Worm (Caenorhabditis elegans): ENCODE measurements around the gene C06A6.7.

DNA sequence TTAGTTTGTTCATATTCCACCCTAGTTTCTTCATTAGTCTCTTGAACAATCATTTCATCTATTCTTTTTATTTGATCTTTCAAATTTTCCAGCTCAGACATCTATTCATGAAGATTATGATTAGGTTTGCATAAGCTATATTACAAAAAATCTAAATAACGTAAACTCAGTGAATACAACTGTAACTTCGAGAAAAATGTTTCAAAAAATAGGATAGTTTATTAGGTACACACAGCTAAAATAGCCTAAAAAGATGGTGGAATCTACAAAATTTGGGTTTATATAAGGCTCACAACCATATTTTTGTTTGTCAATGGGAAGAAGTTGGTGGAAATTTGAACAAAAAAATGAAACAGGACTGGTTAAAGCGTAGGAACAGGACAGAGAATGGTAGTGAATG, 25.6 kb downstream of the C06A6.7 start, which contains the start of gene zgpa-1:
- no peak for TF ChIP-seq unc-62 (GFP tag; optimal IDR thresholded peaks at IDR 0.05)
- no peak for TF ChIP-seq C06A6.2 (GFP tag; conservative IDR thresholded peaks at IDR 0.05)
- TF ChIP-seq tbp1 (GFP tag; optimal IDR thresholded peaks at IDR 0.05) = no peak
- no peak for TF ChIP-seq athp-1 (tag; optimal IDR thresholded peaks at IDR 0.05)
- TF ChIP-seq lin-35 (GFP tag; optimal IDR thresholded peaks at IDR 0.05) = no peak
- no peak for TF ChIP-seq aptf-2 (GFP tag; conservative IDR thresholded peaks at IDR 0.05)
- no peak for TF ChIP-seq madf-3 (GFP tag; IDR thresholded peaks at IDR 0.05)
- no peak for TF ChIP-seq nfya-2 (GFP tag; IDR thresholded peaks at IDR 0.05)
- TF ChIP-seq dpff-1 (tag; optimal IDR thresholded peaks at IDR 0.05) = no peak
- no peak for TF ChIP-seq ama-1 (optimal IDR thresholded peaks at IDR 0.05)
- TF ChIP-seq ama-1 (GFP tag; optimal IDR thresholded peaks at IDR 0.05) = no peak
- TF ChIP-seq snpc-1.3 (tag; optimal IDR thresholded peaks at IDR 0.05; ENCODE audit: insufficient read depth) = no peak
